Worm (Caenorhabditis elegans) whole organism, L1 larva: ENCODE measurements around the gene C25D7.16.

Experiments used
- C04F5.9 ChIP-seq: sonication (generic microtip); optimal IDR thresholded peaks from 2 replicates; lab custom pipeline; 2016; ENCODE audit warnings: missing genetic modification characterization, missing compliant biosample characterization
- C16A3.4 ChIP-seq: fragments of 150-350 bp; optimal IDR thresholded peaks from 2 replicates; lab custom pipeline; 2014; ENCODE audit warnings: missing biosample characterization, missing genetic modification characterization
- C34B4.2 ChIP-seq: sonication (generic microtip); optimal IDR thresholded peaks from 2 replicates; lab custom pipeline; 2017; ENCODE audit warnings: mild to moderate bottlenecking, missing genetic modification characterization, missing compliant biosample characterization
- aha-1 ChIP-seq: fragments of 150-350 bp; optimal IDR thresholded peaks from 2 replicates; lab custom pipeline; 2014; ENCODE audit warnings: missing biosample characterization, missing genetic modification characterization
- dpl-1 ChIP-seq, 3 experiments: fragments of 150-350 bp in 2 of 3; sonication (generic microtip) in 1 of 3; optimal IDR thresholded peaks; 2 replicates each; lab custom pipeline; 2014 to 2017; ENCODE audit warnings: missing biosample characterization in 3 of 3, missing genetic modification characterization in 3 of 3, missing genetic modification reagents in 3 of 3
- efl-1 ChIP-seq, 4 experiments: fragments of 150-350 bp; optimal IDR thresholded peaks in 3 of 4; peaks in 1 of 4; 1 replicate in 1 of 4; 2 replicates in 3 of 4; lab custom pipeline; 2014; ENCODE audit warnings: missing biosample characterization in 2 of 4, missing genetic modification characterization in 2 of 4, missing genetic modification reagents in 2 of 4
- egl-13 ChIP-seq: sonication (generic microtip); optimal IDR thresholded peaks from 2 replicates; lab custom pipeline; 2016; ENCODE audit warnings: missing genotype, missing genetic modification reagents, missing genetic modification characterization, missing compliant biosample characterization
- hlh-17 ChIP-seq: fragments of 200-800 bp; sonication (Bioruptor generic); optimal IDR thresholded peaks from 2 replicates; lab custom pipeline; 2018; ENCODE audit warnings: missing genetic modification characterization, mild to moderate bottlenecking, missing compliant biosample characterization, moderate library complexity, borderline replicate concordance
- lin-13 ChIP-seq: fragments of 150-350 bp; optimal IDR thresholded peaks from 2 replicates; lab custom pipeline; 2014; ENCODE audit warnings: missing biosample characterization, missing genetic modification reagents, missing genetic modification characterization
- lin-14 ChIP-seq: fragments of 200-800 bp; sonication (Bioruptor generic); optimal IDR thresholded peaks from 2 replicates; lab custom pipeline; 2018; ENCODE audit warnings: mild to moderate bottlenecking, missing genetic modification characterization, moderate library complexity, missing compliant biosample characterization
- lsy-2 ChIP-seq, 2 experiments: fragments of 150-350 bp; optimal IDR thresholded peaks; 2 replicates each; lab custom pipeline; 2014; ENCODE audit warnings: missing biosample characterization in 2 of 2, missing genetic modification characterization in 2 of 2
- mef-2 ChIP-seq: fragments of 150-350 bp; optimal IDR thresholded peaks from 2 replicates; lab custom pipeline; 2014; ENCODE audit warnings: missing biosample characterization, missing genetic modification characterization
- nhr-19 ChIP-seq: fragments of 200-800 bp; sonication (Bioruptor generic); conservative IDR thresholded peaks from 2 replicates; pipeline ENCODE4 v1.3.6; 2022; ENCODE audit warnings: missing genetic modification characterization, missing compliant biosample characterization
- nhr-20 ChIP-seq: sonication (generic microtip); optimal IDR thresholded peaks from 2 replicates; lab custom pipeline; 2016; ENCODE audit warnings: mild to moderate bottlenecking, missing genetic modification characterization, missing compliant biosample characterization
- nhr-28 ChIP-seq: fragments of 150-350 bp; optimal IDR thresholded peaks from 2 replicates; lab custom pipeline; 2014; ENCODE audit warnings: missing biosample characterization, missing genetic modification characterization
- nhr-71 ChIP-seq: sonication (generic microtip); optimal IDR thresholded peaks from 2 replicates; lab custom pipeline; 2016; ENCODE audit warnings: mild to moderate bottlenecking, missing genetic modification characterization, moderate library complexity, missing compliant biosample characterization
- nhr-84 ChIP-seq: sonication (generic microtip); optimal IDR thresholded peaks from 2 replicates; lab custom pipeline; 2017; ENCODE audit warnings: missing biosample characterization, missing genetic modification characterization
- nhr-90 ChIP-seq: sonication (generic microtip); optimal IDR thresholded peaks from 2 replicates; lab custom pipeline; 2016; ENCODE audit warnings: mild to moderate bottlenecking, missing genetic modification characterization, missing compliant biosample characterization; ENCODE audit not compliant: poor library complexity
- pag-3 ChIP-seq: sonication (generic microtip); optimal IDR thresholded peaks from 2 replicates; lab custom pipeline; 2017; ENCODE audit warnings: missing genetic modification characterization, mild to moderate bottlenecking, missing compliant biosample characterization, antibody characterized with exemption, borderline replicate concordance; ENCODE audit not compliant: insufficient read depth
- pqm-1 ChIP-seq: sonication (generic microtip); optimal IDR thresholded peaks from 3 replicates; lab custom pipeline; 2017; ENCODE audit warnings: missing biosample characterization, missing genetic modification characterization
- rnt-1 ChIP-seq: sonication (generic microtip); optimal IDR thresholded peaks from 2 replicates; lab custom pipeline; 2016; ENCODE audit warnings: mild to moderate bottlenecking, missing genetic modification characterization, moderate library complexity, missing compliant biosample characterization
- sox-4 ChIP-seq: sonication (generic microtip); optimal IDR thresholded peaks from 2 replicates; lab custom pipeline; 2016; ENCODE audit warnings: missing genetic modification characterization, missing compliant biosample characterization
- swsn-7 ChIP-seq: sonication (generic microtip); optimal IDR thresholded peaks from 2 replicates; lab custom pipeline; 2016; ENCODE audit warnings: missing genetic modification characterization, missing compliant biosample characterization
- unc-86 ChIP-seq: sonication (generic microtip); optimal IDR thresholded peaks from 2 replicates; lab custom pipeline; 2016; ENCODE audit warnings: missing genetic modification characterization, missing compliant biosample characterization
- zip-4 ChIP-seq: fragments of 200-800 bp; sonication (Bioruptor generic); optimal IDR thresholded peaks from 2 replicates; lab custom pipeline; 2018; ENCODE audit warnings: mild to moderate bottlenecking, missing genetic modification characterization, moderate library complexity, missing compliant biosample characterization
- ztf-11 ChIP-seq, 2 experiments: sonication (generic microtip); optimal IDR thresholded peaks; 2 replicates each; lab custom pipeline; 2016 to 2017; ENCODE audit warnings: missing genetic modification characterization in 2 of 2, missing biosample characterization in 1 of 2, missing compliant biosample characterization in 1 of 2

C25D7.16 gene

DNA sequence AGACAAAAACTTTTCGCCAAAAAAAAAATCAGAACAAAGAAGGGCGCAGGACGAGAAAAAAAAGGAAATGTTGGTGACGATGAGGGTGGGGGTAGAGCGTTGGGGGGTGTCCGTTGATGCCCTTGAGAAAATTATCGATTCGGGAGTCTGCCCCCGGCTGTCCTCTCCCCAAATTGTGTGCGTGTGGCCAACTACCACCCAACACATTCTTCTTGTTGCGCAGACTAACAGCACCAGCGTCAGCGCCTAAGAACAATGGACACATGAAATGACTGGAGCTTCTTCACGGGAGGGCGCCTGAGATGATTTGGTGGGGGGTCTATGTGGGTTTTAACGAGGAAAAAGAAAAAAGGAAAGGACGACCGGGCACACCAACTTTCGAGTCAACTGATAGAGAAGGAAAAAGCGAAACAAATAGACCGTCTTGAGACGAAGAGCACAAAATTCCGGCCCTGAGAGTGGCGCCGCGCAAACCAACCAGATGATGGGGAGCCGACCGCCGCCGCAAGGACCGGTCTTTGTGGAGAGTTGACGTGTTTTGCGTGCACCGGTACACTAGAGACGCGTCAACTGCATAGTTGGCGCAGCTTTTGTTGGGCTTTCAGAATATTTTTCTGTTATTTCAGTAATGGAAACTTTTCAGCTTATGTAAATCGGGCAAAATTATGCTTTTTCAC, 9.2 kb downstream of the C25D7.16 start, which contains the start of gene C25D7.9 (continued):
- TF ChIP-seq nhr-84 (tag; lab: Kevin White, UChicago), result no peak
- TF ChIP-seq C16A3.4 (tag; lab: Kevin White, UChicago), result peak; percentile 25
- TF ChIP-seq egl-13 (tag; lab: Kevin White, UChicago), result no peak
- peak; percentile 55 for TF ChIP-seq lin-14 (GFP tag; lab: Kevin White, UChicago)

DNA sequence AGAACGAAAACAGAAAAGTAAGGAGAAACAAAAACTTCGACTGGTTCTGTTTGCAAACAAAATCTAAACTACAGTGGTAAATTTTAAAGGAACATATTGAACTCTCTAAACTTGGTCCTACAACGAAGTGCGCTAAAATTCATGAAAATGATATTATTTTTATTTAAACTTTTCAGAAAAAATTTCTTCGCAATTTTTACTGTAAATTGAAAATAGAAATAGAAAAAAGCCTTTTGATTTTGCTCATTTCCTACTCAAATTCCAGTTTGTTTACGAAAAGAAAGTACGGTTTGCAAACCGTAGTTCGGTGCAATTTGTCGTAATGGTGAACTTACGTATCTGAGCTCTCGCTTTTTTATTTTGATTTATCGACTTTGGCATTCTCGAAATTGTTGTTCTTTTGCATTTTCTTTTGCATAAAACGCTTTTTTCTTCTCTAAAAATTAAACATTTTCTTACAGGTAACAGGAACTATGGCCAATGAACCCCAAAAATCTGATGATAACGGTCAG, 9.9 kb downstream of the C25D7.16 start, which contains the start of gene otub-1:
Gene otub-1 (plus strand): TSS at position 462 of the 512 bp plus-strand sequence.
- TF ChIP-seq nhr-19 (GFP tag; lab: Robert Waterston, UW) (no peak), nhr-28 (tag; lab: Kevin White, UChicago) (no peak), efl-1 (optimal IDR thresholded peaks at IDR 0.05; lab: Kevin White, UChicago) (no peak), efl-1 (GFP tag; optimal IDR thresholded peaks at IDR 0.05 in 1 of 2; lab: Kevin White, UChicago) (peak in 1 of 2 experiments; percentile 13)

DNA sequence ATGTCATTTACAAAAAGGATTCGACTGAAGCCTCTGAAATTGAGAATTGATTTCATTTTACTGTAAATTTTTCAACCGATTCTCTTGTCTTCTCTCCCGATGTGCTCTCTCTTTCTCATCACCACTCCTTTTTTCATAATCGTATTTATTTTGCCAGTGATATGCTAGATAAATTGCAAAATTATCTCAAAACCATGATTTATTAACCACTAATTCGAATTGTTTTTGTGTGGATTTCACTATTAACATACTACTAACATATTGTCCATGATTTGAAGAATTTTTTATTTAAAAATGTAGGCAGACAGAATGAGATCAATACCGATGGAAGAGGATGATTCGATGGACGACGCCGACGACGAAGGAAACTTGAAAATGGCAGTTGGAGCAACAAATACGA, 11.2 kb downstream of the C25D7.16 start, which contains the start of gene C25D7.10:
Gene C25D7.10 (plus strand): TSS at position 301 of the 400 bp plus-strand sequence.
- TF ChIP-seq C34B4.2 (tag; lab: Kevin White, UChicago) (no peak), lin-13 (GFP tag; lab: Kevin White, UChicago) (no peak), sox-4 (tag; lab: Kevin White, UChicago) (no peak), nhr-20 (tag; lab: Kevin White, UChicago) (no peak), dpl-1 (GFP tag; optimal IDR thresholded peaks at IDR 0.05; lab: Kevin White, UChicago) (no peak), pag-3 (tag; lab: Kevin White, UChicago) (no peak), zip-4 (no peak), unc-86 (no peak), nhr-71 (tag; lab: Kevin White, UChicago) (no peak)

DNA sequence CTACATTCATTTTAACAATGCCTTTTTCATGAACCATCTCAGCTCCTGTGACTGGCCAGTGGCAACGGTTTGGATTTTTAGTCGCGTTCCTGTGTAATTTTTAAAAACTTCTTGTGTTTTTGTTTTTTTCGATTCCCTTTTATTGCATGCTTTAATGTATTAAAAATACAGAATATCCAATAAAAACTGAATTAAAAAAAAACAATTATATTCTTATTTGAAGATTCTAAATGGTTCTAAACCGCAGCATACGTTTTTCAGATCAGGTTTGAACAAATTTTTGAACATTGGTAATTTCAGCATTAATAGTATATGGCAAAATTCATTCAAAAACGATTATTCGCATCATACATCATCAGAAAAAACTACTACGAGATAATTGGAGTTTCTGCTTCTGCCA, 12.4 kb downstream of the C25D7.16 start, which contains the start of gene dnj-3:
Gene dnj-3 (plus strand): TSS at position 301 of the 400 bp plus-strand sequence.
- no peak for TF ChIP-seq nhr-28 (tag; lab: Kevin White, UChicago)
- no peak for TF ChIP-seq efl-1 (optimal IDR thresholded peaks at IDR 0.05; lab: Kevin White, UChicago)
- TF ChIP-seq efl-1 (GFP tag; optimal IDR thresholded peaks at IDR 0.05 in 1 of 2; lab: Kevin White, UChicago), result peak in 1 of 2 experiments; percentile 24

DNA sequence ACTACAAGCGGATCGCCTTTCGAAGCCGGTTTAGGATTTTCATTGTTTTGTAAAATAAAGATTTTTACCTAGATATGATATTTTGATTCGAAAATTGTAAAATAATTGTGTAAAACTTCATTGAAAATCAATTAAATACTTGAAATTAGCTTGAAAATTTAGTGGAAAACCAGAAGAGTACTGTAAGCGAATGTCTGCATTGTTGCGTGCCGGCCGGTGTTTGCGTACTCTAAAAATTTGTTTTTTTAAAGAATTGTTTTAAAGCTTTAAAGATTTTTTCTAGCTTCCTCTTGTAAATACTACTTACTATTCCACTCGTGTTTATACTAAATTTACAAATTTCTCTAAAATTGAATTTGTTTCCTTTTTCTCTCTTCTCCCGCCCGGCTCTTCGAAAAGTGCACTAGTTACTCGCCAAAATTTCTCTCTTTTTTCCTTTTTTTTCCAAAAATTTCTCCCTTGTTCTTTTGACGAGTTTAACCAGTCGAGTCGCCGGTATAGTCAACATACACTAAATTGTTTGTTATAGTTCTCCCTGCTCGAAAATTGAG, 13.5 kb downstream of the C25D7.16 start:
- peak; percentile 3 for TF ChIP-seq lin-14 (GFP tag; lab: Kevin White, UChicago)
- no peak for TF ChIP-seq rnt-1
- TF ChIP-seq aha-1, result no peak
- no peak for TF ChIP-seq nhr-90 (tag; lab: Kevin White, UChicago)
- TF ChIP-seq hlh-17 (GFP tag; lab: Kevin White, UChicago), result no peak
- no peak for TF ChIP-seq pqm-1 (tag; lab: Kevin White, UChicago)
- no peak for TF ChIP-seq mef-2 (tag; lab: Kevin White, UChicago)
- TF ChIP-seq C04F5.9 (tag; lab: Kevin White, UChicago), result no peak
- no peak for TF ChIP-seq ztf-11 (tag; optimal IDR thresholded peaks at IDR 0.05; lab: Kevin White, UChicago)
- no peak for TF ChIP-seq pag-3 (tag; lab: Kevin White, UChicago)
- no peak for TF ChIP-seq swsn-7 (tag; lab: Kevin White, UChicago)
- peak in 1 of 2 experiments; percentile 73 for TF ChIP-seq lsy-2 (tag; optimal IDR thresholded peaks at IDR 0.05; lab: Kevin White, UChicago)
